Fruit fly (Drosophila melanogaster) S2 (cell line): ENCODE measurements around the gene Atac2.

Experiments used
- CG8478 ChIP-seq: fragments of >200 bp; optimal IDR thresholded peaks from 2 replicates; lab custom pipeline; 2018
- CTCF ChIP-seq, 2 experiments: fragments of >200 bp; optimal IDR thresholded peaks; 2 replicates each; lab custom pipeline; 2018

The Atac2 gene

dm6 chr2L:18612106-18612505 lies at the start of gene Atac2:
Gene Atac2, minus strand, starts transcription at chr2L:18612249.
- TF ChIP-seq CG8478 (lab: Kevin White, UChicago) (no peak), CTCF (optimal IDR thresholded peaks at IDR 0.05; lab: Kevin White, UChicago) (no peak)

- no peak for TF ChIP-seq CG8478 (lab: Kevin White, UChicago)
- no peak for TF ChIP-seq CTCF (optimal IDR thresholded peaks at IDR 0.05; lab: Kevin White, UChicago)
These were observed 46.1 kb upstream of the Atac2 start for dm6 chr2L:18658108-18658507.

dm6 chr2L:18656691-18657237 lies 44.7 kb upstream of the Atac2 start:
- TF ChIP-seq CG8478 (lab: Kevin White, UChicago) (no peak), CTCF (optimal IDR thresholded peaks at IDR 0.05; lab: Kevin White, UChicago) (no peak)

dm6 chr2L:18653328-18653675 lies 41.3 kb upstream of the Atac2 start:
- TF ChIP-seq CG8478 (lab: Kevin White, UChicago) (no peak), CTCF (optimal IDR thresholded peaks at IDR 0.05; lab: Kevin White, UChicago) (no peak)

dm6 chr2L:18652663-18653327 lies 40.7 kb upstream of the Atac2 start, which contains the start of gene Cyp310a1:
Gene Cyp310a1, minus strand, starts transcription at chr2L:18653010.
- TF ChIP-seq CG8478 (lab: Kevin White, UChicago) (no peak), CTCF (optimal IDR thresholded peaks at IDR 0.05; lab: Kevin White, UChicago) (no peak)

- TF ChIP-seq CTCF (optimal IDR thresholded peaks at IDR 0.05; lab: Kevin White, UChicago) (no peak), CG8478 (lab: Kevin White, UChicago) (no peak)
These were observed 36.0 kb upstream of the Atac2 start for dm6 chr2L:18647857-18648652.

- TF ChIP-seq CG8478 (lab: Kevin White, UChicago) (no peak), CTCF (optimal IDR thresholded peaks at IDR 0.05; lab: Kevin White, UChicago) (no peak)
These were observed 33.4 kb upstream of the Atac2 start for dm6 chr2L:18645468-18645867.

- TF ChIP-seq CG8478 (lab: Kevin White, UChicago), result no peak
These were observed 29.0 kb upstream of the Atac2 start for dm6 chr2L:18641087-18641486.

dm6 chr2L:18638945-18639344 lies 26.9 kb upstream of the Atac2 start:
- TF ChIP-seq CG8478 (lab: Kevin White, UChicago) (no peak), CTCF (optimal IDR thresholded peaks at IDR 0.05; lab: Kevin White, UChicago) (no peak)

dm6 chr2L:18632389-18632788 lies 20.3 kb upstream of the Atac2 start:
- TF ChIP-seq CG8478 (lab: Kevin White, UChicago), result no peak
- TF ChIP-seq CTCF (optimal IDR thresholded peaks at IDR 0.05; lab: Kevin White, UChicago), result no peak

dm6 chr2L:18630611-18631221 lies 18.7 kb upstream of the Atac2 start:
- TF ChIP-seq CG8478 (lab: Kevin White, UChicago) (no peak), CTCF (optimal IDR thresholded peaks at IDR 0.05; lab: Kevin White, UChicago) (no peak)

- TF ChIP-seq CTCF (optimal IDR thresholded peaks at IDR 0.05; lab: Kevin White, UChicago), result no peak
- TF ChIP-seq CG8478 (lab: Kevin White, UChicago), result no peak
These were observed 17.1 kb upstream of the Atac2 start for dm6 chr2L:18629144-18629543.

- TF ChIP-seq CG8478 (lab: Kevin White, UChicago), result no peak
- TF ChIP-seq CTCF (optimal IDR thresholded peaks at IDR 0.05; lab: Kevin White, UChicago), result no peak
These were observed 16.1 kb upstream of the Atac2 start for dm6 chr2L:18628104-18628503.

dm6 chr2L:18626987-18627386 lies 14.9 kb upstream of the Atac2 start:
- no peak for TF ChIP-seq CTCF (optimal IDR thresholded peaks at IDR 0.05; lab: Kevin White, UChicago)
- no peak for TF ChIP-seq CG8478 (lab: Kevin White, UChicago)

- TF ChIP-seq CTCF (optimal IDR thresholded peaks at IDR 0.05; lab: Kevin White, UChicago) (no peak), CG8478 (lab: Kevin White, UChicago) (no peak)
These were observed 13.4 kb upstream of the Atac2 start for dm6 chr2L:18625470-18625869.
